Fruit fly (Drosophila melanogaster) whole organism, embryonic: ENCODE measurements around the gene Lcp65Aa.

Experiments used
- Awh ChIP-seq: fragments of 200-800 bp; sonication (Bioruptor generic); IDR thresholded peaks from 2 replicates; pipeline ENCODE4, ENCODE4 v1.3.6; 2022; ENCODE audit warnings: missing biosample characterization, missing genetic modification characterization
- CG10431 ChIP-seq: fragments of 200-800 bp; sonication (Bioruptor generic); optimal IDR thresholded peaks from 3 replicates; lab custom pipeline; 2018; ENCODE audit warnings: missing biosample characterization, mild to moderate bottlenecking, missing genetic modification characterization
- CG11504 ChIP-seq: fragments of 200-800 bp; sonication (Bioruptor generic); optimal IDR thresholded peaks from 3 replicates; lab custom pipeline; 2019; ENCODE audit warnings: missing biosample characterization, mild to moderate bottlenecking, missing genetic modification characterization, moderate library complexity
- CG11560 ChIP-seq: fragments of 200-800 bp; sonication (Bioruptor generic); IDR thresholded peaks from 3 replicates; pipeline ENCODE4 v1.3.6; 2022; ENCODE audit warnings: missing biosample characterization, missing genetic modification characterization
- CG12942 ChIP-seq: fragments of 200-800 bp; sonication (Bioruptor generic); optimal IDR thresholded peaks from 3 replicates; lab custom pipeline; 2016; ENCODE audit warnings: missing biosample characterization, missing genetic modification characterization
- CG14050 ChIP-seq: fragments of 200-800 bp; sonication (Bioruptor generic); IDR thresholded peaks from 3 replicates; pipeline ENCODE4 v1.3.6; 2022; ENCODE audit warnings: missing biosample characterization, missing genetic modification characterization
- CG15011 ChIP-seq: fragments of 200-800 bp; sonication (Bioruptor generic); optimal IDR thresholded peaks from 3 replicates; lab custom pipeline; 2018; ENCODE audit warnings: missing biosample characterization, mild to moderate bottlenecking, missing genetic modification characterization
- CG15601 ChIP-seq: fragments of 200-800 bp; sonication (Bioruptor generic); optimal IDR thresholded peaks from 3 replicates; lab custom pipeline; 2019; ENCODE audit warnings: missing biosample characterization, mild to moderate bottlenecking, missing genetic modification characterization, moderate library complexity
- CG17186 ChIP-seq: fragments of 200-800 bp; sonication (Bioruptor generic); optimal IDR thresholded peaks from 3 replicates; lab custom pipeline; 2017; ENCODE audit warnings: missing biosample characterization, missing genetic modification reagents, missing genetic modification characterization
- CG17802 ChIP-seq: fragments of 200-800 bp; sonication (Bioruptor generic); optimal IDR thresholded peaks from 2 replicates; lab custom pipeline; 2018; ENCODE audit warnings: missing biosample characterization, mild to moderate bottlenecking, missing genetic modification characterization, moderate library complexity
- CG18764 ChIP-seq: fragments of 200-800 bp; sonication (Bioruptor generic); optimal IDR thresholded peaks from 3 replicates; lab custom pipeline; 2016; ENCODE audit warnings: missing biosample characterization, missing genetic modification characterization
- CG2129 ChIP-seq: fragments of 200-800 bp; sonication (Bioruptor generic); IDR thresholded peaks from 2 replicates; pipeline ENCODE4 v1.3.6; 2022; ENCODE audit warnings: missing biosample characterization, missing genetic modification characterization; ENCODE audit not compliant: partially characterized antibody
- CG2678 ChIP-seq: fragments of 200-800 bp; sonication (Bioruptor generic); optimal IDR thresholded peaks from 3 replicates; lab custom pipeline; 2019; ENCODE audit warnings: missing biosample characterization, mild to moderate bottlenecking, missing genetic modification characterization, moderate library complexity
- CG3065 ChIP-seq: fragments of 200-800 bp; sonication (Bioruptor generic); optimal IDR thresholded peaks from 2 replicates; lab custom pipeline; 2016; ENCODE audit warnings: missing biosample characterization, missing genetic modification characterization
- CG31224 ChIP-seq: fragments of 200-800 bp; sonication (Bioruptor generic); IDR thresholded peaks from 2 replicates; pipeline ENCODE4 v1.3.6; 2022; ENCODE audit warnings: missing biosample characterization, missing genetic modification characterization
- CG34376 ChIP-seq: fragments of 200-800 bp; sonication (Bioruptor generic); optimal IDR thresholded peaks from 2 replicates; lab custom pipeline; 2018; ENCODE audit warnings: missing biosample characterization, mild to moderate bottlenecking, missing genetic modification characterization
- CG3847 ChIP-seq: fragments of 200-800 bp; sonication (Bioruptor generic); IDR thresholded peaks from 2 replicates; pipeline ENCODE4 v1.3.6; 2022; ENCODE audit warnings: missing biosample characterization, missing genetic modification characterization
- CG9215 ChIP-seq: fragments of 200-800 bp; sonication (Bioruptor generic); IDR thresholded peaks from 2 replicates; pipeline ENCODE4 v1.3.6; 2022; ENCODE audit warnings: missing biosample characterization, missing genetic modification characterization
- CG9817 ChIP-seq: fragments of 200-800 bp; sonication (Bioruptor generic); optimal IDR thresholded peaks from 2 replicates; lab custom pipeline; 2018; ENCODE audit warnings: missing biosample characterization, mild to moderate bottlenecking, missing genetic modification characterization, moderate library complexity
- CTCF ChIP-seq: fragments of 200-800 bp; sonication (Bioruptor generic); optimal IDR thresholded peaks from 2 replicates; lab custom pipeline; 2017; ENCODE audit warnings: missing biosample characterization, mild to moderate bottlenecking, missing genetic modification characterization, moderate library complexity
- CkIIα-i1 ChIP-seq: fragments of 200-800 bp; sonication (Bioruptor generic); IDR thresholded peaks from 2 replicates; pipeline ENCODE4 v1.3.6; 2022; ENCODE audit warnings: missing biosample characterization, missing genetic modification characterization
- D19A ChIP-seq: fragments of 200-800 bp; optimal IDR thresholded peaks from 3 replicates; lab custom pipeline; 2019; ENCODE audit warnings: missing biosample characterization, mild to moderate bottlenecking, missing genetic modification characterization, moderate library complexity
- Dfd ChIP-seq, 2 experiments: fragments of >200 bp; optimal IDR thresholded peaks; 2 replicates each; lab custom pipeline; 2017; ENCODE audit warnings: missing biosample characterization in 2 of 2, missing genetic modification characterization in 2 of 2
- Dip2 ChIP-seq: fragments of 200-800 bp; sonication (Bioruptor generic); IDR thresholded peaks from 2 replicates; pipeline ENCODE4 v1.3.6; 2022; ENCODE audit warnings: missing biosample characterization, missing genetic modification characterization
- Dll ChIP-seq: fragments of 200-800 bp; sonication (Bioruptor generic); IDR thresholded peaks from 4 replicates; pipeline ENCODE4 v1.3.6; 2022; ENCODE audit warnings: missing biosample characterization, missing genetic modification characterization; ENCODE audit not compliant: partially characterized antibody
- HLH54F ChIP-seq: fragments of 200-800 bp; sonication (Bioruptor generic); optimal IDR thresholded peaks from 3 replicates; lab custom pipeline; 2016; ENCODE audit warnings: missing biosample characterization, missing genetic modification characterization
- Hr78 ChIP-seq, 2 experiments: fragments of 200-800 bp in 1 of 2; fragments of >200 bp in 1 of 2; sonication (Bioruptor generic) in 1 of 2; optimal IDR thresholded peaks; 2 replicates each; lab custom pipeline; 2017 to 2019; ENCODE audit warnings: missing biosample characterization in 2 of 2, missing genetic modification characterization in 2 of 2, mild to moderate bottlenecking in 1 of 2, moderate library complexity in 1 of 2
- Mrtf ChIP-seq: fragments of 200-800 bp; sonication (Bioruptor generic); IDR thresholded peaks from 3 replicates; pipeline ENCODE4 v1.3.6; 2022; ENCODE audit warnings: missing biosample characterization, missing genetic modification characterization
- ab ChIP-seq: fragments of 200-800 bp; sonication (Bioruptor generic); optimal IDR thresholded peaks from 2 replicates; lab custom pipeline; 2016; ENCODE audit warnings: missing biosample characterization, missing genetic modification characterization
- abd-A ChIP-seq: fragments of 200-800 bp; sonication (Bioruptor generic); optimal IDR thresholded peaks from 3 replicates; lab custom pipeline; 2019; ENCODE audit warnings: missing biosample characterization, mild to moderate bottlenecking, missing genetic modification characterization, moderate library complexity
- ac ChIP-seq: fragments of 200-800 bp; sonication (Bioruptor generic); optimal IDR thresholded peaks from 3 replicates; lab custom pipeline; 2017; ENCODE audit warnings: missing biosample characterization, mild to moderate bottlenecking, missing genetic modification characterization
- bcd ChIP-seq: fragments of 200-800 bp; sonication (Bioruptor generic); optimal IDR thresholded peaks from 2 replicates; lab custom pipeline; 2017; ENCODE audit warnings: missing biosample characterization, mild to moderate bottlenecking, missing genetic modification characterization
- btn ChIP-seq: fragments of 200-800 bp; sonication (Bioruptor generic); optimal IDR thresholded peaks from 2 replicates; lab custom pipeline; 2016; ENCODE audit warnings: missing biosample characterization, missing genetic modification characterization
- chinmo ChIP-seq: fragments of 200-800 bp; sonication (Bioruptor generic); IDR thresholded peaks from 4 replicates; pipeline ENCODE4 v1.3.6; 2022; ENCODE audit warnings: missing biosample characterization, missing genetic modification characterization; ENCODE audit not compliant: partially characterized antibody
- croc ChIP-seq: fragments of 200-800 bp; sonication (Bioruptor generic); conservative IDR thresholded peaks from 3 replicates; pipeline ENCODE4 v1.3.6; 2022; ENCODE audit warnings: missing biosample characterization, missing genetic modification characterization
- esg ChIP-seq: fragments of 200-800 bp; sonication (Bioruptor generic); conservative IDR thresholded peaks from 2 replicates; pipeline ENCODE4 v1.3.6; 2022; ENCODE audit warnings: missing biosample characterization, missing genetic modification characterization
- gfzf ChIP-seq: fragments of 200-800 bp; sonication (Bioruptor generic); optimal IDR thresholded peaks from 2 replicates; lab custom pipeline; 2016; ENCODE audit warnings: missing biosample characterization, mild to moderate bottlenecking, missing genetic modification characterization, moderate library complexity
- gsb-n ChIP-seq: fragments of 200-800 bp; sonication (Bioruptor generic); optimal IDR thresholded peaks from 3 replicates; lab custom pipeline; 2018; ENCODE audit warnings: missing biosample characterization, mild to moderate bottlenecking, missing genetic modification characterization
- insv ChIP-seq, 2 experiments: fragments of 200-800 bp; sonication (Bioruptor generic); optimal IDR thresholded peaks; 3 replicates each; lab custom pipeline; 2016 to 2018; ENCODE audit warnings: missing biosample characterization in 2 of 2, missing genetic modification characterization in 2 of 2
- peb ChIP-seq: fragments of 200-800 bp; sonication (Bioruptor generic); IDR thresholded peaks from 2 replicates; pipeline ENCODE4 v1.3.6; 2022; ENCODE audit warnings: missing biosample characterization, missing genetic modification characterization
- repo ChIP-seq: fragments of 200-800 bp; sonication (Bioruptor generic); optimal IDR thresholded peaks from 2 replicates; lab custom pipeline; 2016; ENCODE audit warnings: missing biosample characterization, missing genetic modification characterization
- rib ChIP-seq: fragments of 200-800 bp; sonication (Bioruptor generic); IDR thresholded peaks from 2 replicates; pipeline ENCODE4 v1.3.6; 2022; ENCODE audit warnings: missing biosample characterization, missing genetic modification characterization
- ro ChIP-seq: fragments of 200-800 bp; sonication (Bioruptor generic); IDR thresholded peaks from 2 replicates; pipeline ENCODE4 v1.3.6; 2022; ENCODE audit warnings: missing biosample characterization, missing genetic modification characterization
- sd ChIP-seq: fragments of 200-800 bp; sonication (Bioruptor generic); optimal IDR thresholded peaks from 3 replicates; lab custom pipeline; 2018; ENCODE audit warnings: missing biosample characterization, mild to moderate bottlenecking, missing genetic modification characterization, moderate library complexity
- slou ChIP-seq: fragments of 200-800 bp; sonication (Bioruptor generic); optimal IDR thresholded peaks from 3 replicates; lab custom pipeline; 2016; ENCODE audit warnings: missing biosample characterization, missing genetic modification characterization
- stc ChIP-seq: fragments of 200-800 bp; sonication (Bioruptor generic); IDR thresholded peaks from 2 replicates; pipeline ENCODE4 v1.3.6; 2022; ENCODE audit warnings: missing biosample characterization, missing genetic modification characterization
- tio ChIP-seq: fragments of 200-800 bp; sonication (Bioruptor generic); optimal IDR thresholded peaks from 2 replicates; lab custom pipeline; 2017; ENCODE audit warnings: missing biosample characterization, missing genetic modification characterization, inconsistent platforms
- tll ChIP-seq, 2 experiments: fragments of 200-800 bp in 1 of 2; fragments of >200 bp in 1 of 2; sonication (Bioruptor generic) in 1 of 2; optimal IDR thresholded peaks; 2 replicates each; lab custom pipeline; 2017 to 2019; ENCODE audit warnings: missing biosample characterization in 2 of 2, missing genetic modification characterization in 2 of 2, mild to moderate bottlenecking in 1 of 2, moderate library complexity in 1 of 2
- vvl ChIP-seq: fragments of 200-800 bp; sonication (Bioruptor generic); IDR thresholded peaks from 2 replicates; pipeline ENCODE4 v1.3.6; 2022; ENCODE audit warnings: missing biosample characterization, missing genetic modification characterization

The Lcp65Aa gene

dm6 chr3L:6138586-6138985 is 12.5 kb upstream of the Lcp65Aa start:
- TF ChIP-seq vvl: peak; percentile 76
- peak; percentile 79; the same call in 3 of the 4 replicates for TF ChIP-seq chinmo (GFP tag; lab: Robert Waterston, UW)
- peak; percentile 62 for TF ChIP-seq abd-A (tag; lab: Kevin White, UChicago)
- TF ChIP-seq CG3065 (GFP tag; lab: Kevin White, UChicago): no peak
- peak; percentile 51 for TF ChIP-seq sd (tag; lab: Kevin White, UChicago)
- peak; percentile 51; the same call in 1 of the 2 replicates for TF ChIP-seq rib
- no peak for TF ChIP-seq CG17186 (GFP tag; lab: Kevin White, UChicago)

- no peak for TF ChIP-seq Dip2 (GFP tag; lab: Robert Waterston, UW)
- no peak for TF ChIP-seq tll (GFP tag; optimal IDR thresholded peaks at IDR 0.05; lab: Kevin White, UChicago)
- TF ChIP-seq CG11560 (tag; lab: Robert Waterston, UW): no peak
- TF ChIP-seq CG15011 (GFP tag; lab: Kevin White, UChicago): peak; percentile 6
- no peak for TF ChIP-seq Dll
- TF ChIP-seq CG3847 (GFP tag; lab: Robert Waterston, UW): no peak
- TF ChIP-seq HLH54F (GFP tag; lab: Kevin White, UChicago): no peak
- TF ChIP-seq tio (GFP tag; lab: Kevin White, UChicago): no peak
- TF ChIP-seq CG9817 (tag; lab: Kevin White, UChicago): no peak
- TF ChIP-seq gsb-n (tag; lab: Kevin White, UChicago): no peak
- TF ChIP-seq D19A (tag; lab: Kevin White, UChicago): no peak
- TF ChIP-seq Hr78 (GFP tag; optimal IDR thresholded peaks at IDR 0.05; lab: Kevin White, UChicago): peak in 1 of 2 experiments; percentile 33
- no peak for TF ChIP-seq CG17802 (tag; lab: Kevin White, UChicago)
- TF ChIP-seq rib: no peak
- TF ChIP-seq CG10431 (GFP tag; lab: Kevin White, UChicago): no peak
- TF ChIP-seq gfzf (GFP tag; lab: Kevin White, UChicago): no peak
- no peak for TF ChIP-seq peb (GFP tag; lab: Robert Waterston, UW)
- peak; percentile 27 for TF ChIP-seq CG2678
- no peak for TF ChIP-seq Dfd (GFP tag; optimal IDR thresholded peaks at IDR 0.05; lab: Kevin White, UChicago)
- no peak for TF ChIP-seq croc (GFP tag; lab: Robert Waterston, UW)
- TF ChIP-seq CG2129 (GFP tag; lab: Robert Waterston, UW): no peak
- TF ChIP-seq CG18764: no peak
- peak; percentile 12 for TF ChIP-seq CG11504 (tag; lab: Kevin White, UChicago)
- no peak for TF ChIP-seq CG15601
- TF ChIP-seq ro (GFP tag; lab: Robert Waterston, UW): no peak
- TF ChIP-seq insv (GFP tag; optimal IDR thresholded peaks at IDR 0.05; lab: Kevin White, UChicago): no peak
- no peak for TF ChIP-seq bcd (GFP tag; lab: Kevin White, UChicago)
- no peak for TF ChIP-seq CTCF (GFP tag; lab: Kevin White, UChicago)
- no peak for TF ChIP-seq Mrtf (GFP tag; lab: Robert Waterston, UW)
- TF ChIP-seq ab (GFP tag; lab: Kevin White, UChicago): no peak
- no peak for TF ChIP-seq CG12942
- TF ChIP-seq CkIIα-i1 (GFP tag; lab: Robert Waterston, UW): no peak
- no peak for TF ChIP-seq CG31224 (GFP tag; lab: Robert Waterston, UW)
- TF ChIP-seq btn: no peak
- TF ChIP-seq slou (GFP tag; lab: Kevin White, UChicago): no peak
- TF ChIP-seq Awh: peak; percentile 55
- TF ChIP-seq stc (GFP tag; lab: Robert Waterston, UW): no peak
- no peak for TF ChIP-seq CG34376 (GFP tag; lab: Kevin White, UChicago)
- TF ChIP-seq chinmo (GFP tag; lab: Robert Waterston, UW): no peak
- no peak for TF ChIP-seq CG9215 (GFP tag; lab: Robert Waterston, UW)
- TF ChIP-seq CG14050 (GFP tag; lab: Robert Waterston, UW): peak; percentile 29; the same call in 1 of the 3 replicates
- no peak for TF ChIP-seq ac (GFP tag; lab: Kevin White, UChicago)
- no peak for TF ChIP-seq esg (GFP tag; lab: Robert Waterston, UW)
- no peak for TF ChIP-seq repo (GFP tag; lab: Kevin White, UChicago)
Measured at dm6 chr3L:6139924-6140574, 11.1 kb upstream of the Lcp65Aa start, which contains the start of gene Cpr65Av. Gene Cpr65Av, minus strand, starts transcription at chr3L:6139974.
